Fruit fly (Drosophila melanogaster) S2 (cell line): ENCODE results near the gene Prosalpha6.

Experiments
- CG8478 ChIP-seq: fragments of >200 bp; optimal IDR thresholded peaks from 2 replicates; lab custom pipeline; 2018
- CTCF ChIP-seq, 2 experiments: fragments of >200 bp; optimal IDR thresholded peaks; 2 replicates each; lab custom pipeline; 2018

- TF ChIP-seq CTCF (optimal IDR thresholded peaks at IDR 0.05; lab: Kevin White, UChicago) (no peak), CG8478 (lab: Kevin White, UChicago) (no peak)
These were observed 16.7 kb downstream of the Prosalpha6 start, which contains the start of gene mthl15 for dm6 chr2L:10237725-10238446.
